Fruit fly (Drosophila melanogaster) whole organism, embryonic: ENCODE measurements around the gene p115.

Experiments
- ATbp ChIP-seq: fragments of 200-800 bp; sonication (Bioruptor generic); optimal IDR thresholded peaks from 2 replicates; lab custom pipeline; 2017; ENCODE audit warnings: missing biosample characterization, mild to moderate bottlenecking, missing genetic modification characterization, missing genetic modification reagents
- Antp ChIP-seq: fragments of 200-800 bp; sonication (Bioruptor generic); optimal IDR thresholded peaks from 3 replicates; lab custom pipeline; 2016; ENCODE audit warnings: missing biosample characterization, missing genetic modification characterization
- Bdp1 ChIP-seq: fragments of 200-800 bp; sonication (Bioruptor generic); optimal IDR thresholded peaks from 3 replicates; lab custom pipeline; 2016; ENCODE audit warnings: missing biosample characterization, missing genetic modification characterization
- Bgb ChIP-seq: fragments of 200-800 bp; sonication (Bioruptor generic); IDR thresholded peaks from 2 replicates; pipeline ENCODE4 v1.3.6; 2022; ENCODE audit warnings: missing biosample characterization, missing genetic modification characterization; ENCODE audit not compliant: partially characterized antibody
- CG11093 ChIP-seq: fragments of 200-800 bp; sonication (Bioruptor generic); IDR thresholded peaks from 3 replicates; pipeline ENCODE4 v1.3.6; 2022; ENCODE audit warnings: missing biosample characterization, missing genetic modification characterization
- CG12219 ChIP-seq: fragments of 200-800 bp; sonication (Bioruptor generic); optimal IDR thresholded peaks from 3 replicates; lab custom pipeline; 2018; ENCODE audit warnings: missing biosample characterization, mild to moderate bottlenecking, missing genetic modification characterization
- CG12744 ChIP-seq: fragments of 200-800 bp; sonication (Bioruptor generic); optimal IDR thresholded peaks from 2 replicates; lab custom pipeline; 2016; ENCODE audit warnings: missing biosample characterization, missing genetic modification characterization
- CG12769 ChIP-seq: fragments of 200-800 bp; sonication (Bioruptor generic); optimal IDR thresholded peaks from 2 replicates; lab custom pipeline; 2019; ENCODE audit warnings: missing biosample characterization, mild to moderate bottlenecking, missing genetic modification characterization, moderate library complexity
- CG12942 ChIP-seq: fragments of 200-800 bp; sonication (Bioruptor generic); optimal IDR thresholded peaks from 3 replicates; lab custom pipeline; 2016; ENCODE audit warnings: missing biosample characterization, missing genetic modification characterization
- CG14050 ChIP-seq: fragments of 200-800 bp; sonication (Bioruptor generic); IDR thresholded peaks from 3 replicates; pipeline ENCODE4 v1.3.6; 2022; ENCODE audit warnings: missing biosample characterization, missing genetic modification characterization
- CG14441 ChIP-seq: fragments of 200-800 bp; sonication (Bioruptor generic); IDR thresholded peaks from 2 replicates; pipeline ENCODE4 v1.3.6; 2022; ENCODE audit warnings: missing biosample characterization, missing genetic modification characterization
- CG14667 ChIP-seq: fragments of 200-800 bp; sonication (Bioruptor generic); IDR thresholded peaks from 2 replicates; pipeline ENCODE4 v1.3.6; 2022; ENCODE audit warnings: missing biosample characterization, missing genetic modification characterization
- CG2120 ChIP-seq: fragments of 200-800 bp; sonication (Bioruptor generic); optimal IDR thresholded peaks from 3 replicates; lab custom pipeline; 2016; ENCODE audit warnings: missing biosample characterization, missing genetic modification characterization
- CG2199 ChIP-seq: fragments of 200-800 bp; sonication (Bioruptor generic); IDR thresholded peaks from 3 replicates; pipeline ENCODE4 v1.3.6; 2022; ENCODE audit warnings: missing biosample characterization, missing genetic modification characterization
- CG31365 ChIP-seq: fragments of 200-800 bp; sonication (Bioruptor generic); optimal IDR thresholded peaks from 2 replicates; lab custom pipeline; 2018; ENCODE audit warnings: missing biosample characterization, mild to moderate bottlenecking, missing genetic modification characterization
- CG34224 ChIP-seq: fragments of 200-800 bp; sonication (Bioruptor generic); IDR thresholded peaks from 3 replicates; pipeline ENCODE4 v1.3.6; 2022; ENCODE audit warnings: missing biosample characterization, missing genetic modification characterization; ENCODE audit not compliant: partially characterized antibody
- CG4730 ChIP-seq: fragments of 200-800 bp; sonication (Bioruptor generic); IDR thresholded peaks from 2 replicates; pipeline ENCODE4 v1.3.6; 2022; ENCODE audit warnings: missing biosample characterization, missing genetic modification characterization
- CG6791 ChIP-seq: fragments of 200-800 bp; sonication (Bioruptor generic); IDR thresholded peaks from 3 replicates; pipeline ENCODE4 v1.3.6; 2022; ENCODE audit warnings: missing biosample characterization, missing genetic modification characterization; ENCODE audit not compliant: partially characterized antibody
- CG8944 ChIP-seq: fragments of 200-800 bp; sonication (Bioruptor generic); optimal IDR thresholded peaks from 3 replicates; lab custom pipeline; 2016; ENCODE audit warnings: missing biosample characterization, missing genetic modification characterization
- Deaf1 ChIP-seq: fragments of 200-800 bp; optimal IDR thresholded peaks from 3 replicates; lab custom pipeline; 2019; ENCODE audit warnings: missing biosample characterization, mild to moderate bottlenecking, missing genetic modification characterization, moderate library complexity
- Doc2 ChIP-seq: fragments of 200-800 bp; sonication (Bioruptor generic); IDR thresholded peaks from 2 replicates; pipeline ENCODE4 v1.3.6; 2022; ENCODE audit warnings: missing biosample characterization, missing genetic modification characterization
- Fer3 ChIP-seq: fragments of 200-800 bp; sonication (Bioruptor generic); optimal IDR thresholded peaks from 2 replicates; lab custom pipeline; 2018; ENCODE audit warnings: missing biosample characterization, mild to moderate bottlenecking, missing genetic modification characterization, moderate library complexity
- HmgZ ChIP-seq: fragments of 200-800 bp; sonication (Bioruptor generic); optimal IDR thresholded peaks from 2 replicates; lab custom pipeline; 2018; ENCODE audit warnings: missing biosample characterization, mild to moderate bottlenecking, missing genetic modification characterization
- Hr78 ChIP-seq, 2 experiments: fragments of 200-800 bp in 1 of 2; fragments of >200 bp in 1 of 2; sonication (Bioruptor generic) in 1 of 2; optimal IDR thresholded peaks; 2 replicates each; lab custom pipeline; 2017 to 2019; ENCODE audit warnings: missing biosample characterization in 2 of 2, missing genetic modification characterization in 2 of 2, mild to moderate bottlenecking in 1 of 2, moderate library complexity in 1 of 2
- Jarid2 ChIP-seq: fragments of 200-800 bp; sonication (Bioruptor generic); optimal IDR thresholded peaks from 3 replicates; lab custom pipeline; 2017; ENCODE audit warnings: mild to moderate bottlenecking, missing biosample characterization, missing genetic modification reagents, missing genetic modification characterization
- Mrtf ChIP-seq: fragments of 200-800 bp; sonication (Bioruptor generic); IDR thresholded peaks from 3 replicates; pipeline ENCODE4 v1.3.6; 2022; ENCODE audit warnings: missing biosample characterization, missing genetic modification characterization
- Opbp ChIP-seq: fragments of 200-800 bp; sonication (Bioruptor generic); IDR thresholded peaks from 3 replicates; pipeline ENCODE4 v1.3.6; 2022; ENCODE audit warnings: missing biosample characterization, missing genetic modification characterization; ENCODE audit not compliant: partially characterized antibody
- Pdp1 ChIP-seq, 2 experiments: fragments of 200-800 bp; sonication (Bioruptor generic); optimal IDR thresholded peaks; 3 replicates each; lab custom pipeline; 2016; ENCODE audit warnings: missing biosample characterization in 2 of 2, missing genetic modification characterization in 2 of 2, mild to moderate bottlenecking in 1 of 2, moderate library complexity in 1 of 2
- Ptx1 ChIP-seq: fragments of 200-800 bp; sonication (Bioruptor generic); IDR thresholded peaks from 2 replicates; pipeline ENCODE4 v1.3.6; 2022; ENCODE audit warnings: missing biosample characterization, missing genetic modification characterization
- TFAM ChIP-seq: fragments of 200-800 bp; sonication (Bioruptor generic); optimal IDR thresholded peaks from 2 replicates; lab custom pipeline; 2017; ENCODE audit warnings: missing biosample characterization, missing genetic modification characterization, inconsistent platforms
- al ChIP-seq: fragments of 200-800 bp; sonication (Bioruptor generic); IDR thresholded peaks from 2 replicates; pipeline ENCODE4 v1.3.6; 2022; ENCODE audit warnings: missing biosample characterization, missing genetic modification characterization
- ash1 ChIP-seq: fragments of 200-800 bp; sonication (Bioruptor generic); optimal IDR thresholded peaks from 2 replicates; lab custom pipeline; 2018; ENCODE audit warnings: missing biosample characterization, mild to moderate bottlenecking, missing genetic modification characterization
- btn ChIP-seq: fragments of 200-800 bp; sonication (Bioruptor generic); optimal IDR thresholded peaks from 2 replicates; lab custom pipeline; 2016; ENCODE audit warnings: missing biosample characterization, missing genetic modification characterization
- ci ChIP-seq: fragments of 200-800 bp; sonication (Bioruptor generic); IDR thresholded peaks from 3 replicates; pipeline ENCODE4 v1.3.6; 2022; ENCODE audit warnings: missing biosample characterization, missing genetic modification characterization
- fd64A ChIP-seq: fragments of 200-800 bp; sonication (Bioruptor generic); optimal IDR thresholded peaks from 3 replicates; lab custom pipeline; 2018; ENCODE audit warnings: missing biosample characterization, mild to moderate bottlenecking, missing genetic modification characterization
- gcm2 ChIP-seq: fragments of 200-800 bp; sonication (Bioruptor generic); optimal IDR thresholded peaks from 2 replicates; lab custom pipeline; 2016; ENCODE audit warnings: missing biosample characterization, missing genetic modification characterization
- grn ChIP-seq: fragments of 200-800 bp; sonication (Bioruptor generic); optimal IDR thresholded peaks from 3 replicates; lab custom pipeline; 2017; ENCODE audit warnings: missing biosample characterization, missing genetic modification characterization
- jing ChIP-seq: fragments of 200-800 bp; sonication (Bioruptor generic); optimal IDR thresholded peaks from 2 replicates; lab custom pipeline; 2018; ENCODE audit warnings: missing biosample characterization, mild to moderate bottlenecking, missing genetic modification characterization
- kay ChIP-seq: fragments of 200-800 bp; sonication (Bioruptor generic); optimal IDR thresholded peaks from 2 replicates; lab custom pipeline; 2016; ENCODE audit warnings: missing biosample characterization, missing genetic modification characterization
- mam ChIP-seq: fragments of 200-800 bp; sonication (Bioruptor generic); optimal IDR thresholded peaks from 3 replicates; lab custom pipeline; 2016; ENCODE audit warnings: missing biosample characterization, missing genetic modification characterization
- pho ChIP-seq: fragments of 200-800 bp; sonication (Bioruptor generic); optimal IDR thresholded peaks from 2 replicates; lab custom pipeline; 2016; ENCODE audit warnings: missing biosample characterization, missing genetic modification characterization
- row ChIP-seq: fragments of 200-800 bp; sonication (Bioruptor generic); IDR thresholded peaks from 3 replicates; pipeline ENCODE4 v1.3.6; 2022; ENCODE audit warnings: missing biosample characterization, missing genetic modification characterization
- sc ChIP-seq, 3 experiments: fragments of >200 bp in 2 of 3; fragments of 200-800 bp in 1 of 3; sonication (Bioruptor generic) in 1 of 3; optimal IDR thresholded peaks; 2 replicates in 2 of 3; 3 replicates in 1 of 3; lab custom pipeline; 2017; ENCODE audit warnings: mild to moderate bottlenecking in 1 of 3, missing biosample characterization in 1 of 3, missing genetic modification characterization in 1 of 3, missing genetic modification reagents in 1 of 3
- schlank ChIP-seq: fragments of 200-800 bp; sonication (Bioruptor generic); optimal IDR thresholded peaks from 2 replicates; lab custom pipeline; 2018; ENCODE audit warnings: missing biosample characterization, mild to moderate bottlenecking, missing genetic modification characterization
- slp2 ChIP-seq: fragments of 200-800 bp; sonication (Bioruptor generic); optimal IDR thresholded peaks from 2 replicates; lab custom pipeline; 2016; ENCODE audit warnings: missing biosample characterization, missing genetic modification characterization
- so ChIP-seq: fragments of 200-800 bp; sonication (Bioruptor generic); IDR thresholded peaks from 3 replicates; pipeline ENCODE4 v1.3.6; 2022; ENCODE audit warnings: missing biosample characterization, missing genetic modification characterization
- tio ChIP-seq: fragments of 200-800 bp; sonication (Bioruptor generic); optimal IDR thresholded peaks from 2 replicates; lab custom pipeline; 2017; ENCODE audit warnings: missing biosample characterization, missing genetic modification characterization, inconsistent platforms
- tna ChIP-seq: fragments of 200-800 bp; sonication (Bioruptor generic); IDR thresholded peaks from 2 replicates; pipeline ENCODE4 v1.3.6; 2022; ENCODE audit warnings: missing biosample characterization, missing genetic modification characterization; ENCODE audit not compliant: partially characterized antibody

p115 gene

dm6 chrX:7908239-7909068 lies 14.6 kb downstream of the p115 start, which contains the start of the genes dpr14 and spidey (continued):
- TF ChIP-seq grn (peak; percentile 36), Pdp1 (GFP tag; optimal IDR thresholded peaks at IDR 0.05; lab: Kevin White, UChicago) (peak; percentile 88 to 98), ATbp (GFP tag; lab: Kevin White, UChicago) (peak; percentile 89), CG14050 (peak; percentile 81), TFAM (GFP tag; lab: Kevin White, UChicago) (peak; percentile 50), CG34224 (GFP tag; lab: Robert Waterston, UW) (peak; percentile 46; the same call in 1 of the 3 replicates), Mrtf (peak; percentile 86), kay (GFP tag; lab: Kevin White, UChicago) (peak; percentile 71), Ptx1 (peak; percentile 93), sc (optimal IDR thresholded peaks at IDR 0.05; lab: Kevin White, UChicago) (no peak), sc (GFP tag; optimal IDR thresholded peaks at IDR 0.05; lab: Kevin White, UChicago) (peak; percentile 67), pho (GFP tag; lab: Kevin White, UChicago) (peak; percentile 86), ash1 (GFP tag; lab: Kevin White, UChicago) (no peak), tna (no peak), CG2120 (GFP tag; lab: Kevin White, UChicago) (peak; percentile 96), Jarid2 (GFP tag; lab: Kevin White, UChicago) (peak; percentile 74), btn (GFP tag; lab: Kevin White, UChicago) (peak; percentile 77), CG12769 (tag; lab: Kevin White, UChicago) (peak; percentile 95), CG6791 (GFP tag; lab: Robert Waterston, UW) (peak; percentile 52; the same call in 2 of the 3 replicates), CG2199 (GFP tag; lab: Robert Waterston, UW) (peak; percentile 62; the same call in 1 of the 3 replicates), slp2 (GFP tag; lab: Kevin White, UChicago) (peak; percentile 83), CG14441 (GFP tag; lab: Robert Waterston, UW) (peak; percentile 86), mam (GFP tag; lab: Kevin White, UChicago) (peak; percentile 88), al (peak; percentile 88), so (peak; percentile 89), CG12942 (GFP tag; lab: Kevin White, UChicago) (peak; percentile 74), CG14667 (GFP tag; lab: Robert Waterston, UW) (peak; percentile 86), Opbp (0 out of 3 replicates have a peak, but pooled peaks have one; percentile 7), CG11093 (GFP tag; lab: Robert Waterston, UW) (peak; percentile 89), jing (no peak), Fer3 (tag; lab: Kevin White, UChicago) (peak; percentile 93), Bgb (GFP tag; lab: Robert Waterston, UW) (peak; percentile 28; the same call in 1 of the 2 replicates), schlank (tag; lab: Kevin White, UChicago) (peak; percentile 87), Deaf1 (tag; lab: Kevin White, UChicago) (peak; percentile 69), Hr78 (GFP tag; optimal IDR thresholded peaks at IDR 0.05; lab: Kevin White, UChicago) (peak in 1 of 2 experiments; percentile 75), row (GFP tag; lab: Robert Waterston, UW) (peak; percentile 98), CG12219 (GFP tag; lab: Kevin White, UChicago) (peak; percentile 89), tio (no peak), Antp (GFP tag; lab: Kevin White, UChicago) (peak; percentile 82), Bdp1 (GFP tag; lab: Kevin White, UChicago) (peak; percentile 62), gcm2 (peak; percentile 81), CG4730 (GFP tag; lab: Robert Waterston, UW) (peak; percentile 76), fd64A (peak; percentile 74), Doc2 (GFP tag; lab: Robert Waterston, UW) (no peak; the same call in 1 of the 2 replicates), CG8944 (GFP tag; lab: Kevin White, UChicago) (peak; percentile 83), HmgZ (tag; lab: Kevin White, UChicago) (peak; percentile 96), ci (GFP tag; lab: Robert Waterston, UW) (peak; percentile 94), CG31365 (tag; lab: Kevin White, UChicago) (peak; percentile 80), CG12744 (GFP tag; lab: Kevin White, UChicago) (peak; percentile 71)
